Worm (Caenorhabditis elegans): ENCODE data around the gene Y62E10A.20.

DNA sequence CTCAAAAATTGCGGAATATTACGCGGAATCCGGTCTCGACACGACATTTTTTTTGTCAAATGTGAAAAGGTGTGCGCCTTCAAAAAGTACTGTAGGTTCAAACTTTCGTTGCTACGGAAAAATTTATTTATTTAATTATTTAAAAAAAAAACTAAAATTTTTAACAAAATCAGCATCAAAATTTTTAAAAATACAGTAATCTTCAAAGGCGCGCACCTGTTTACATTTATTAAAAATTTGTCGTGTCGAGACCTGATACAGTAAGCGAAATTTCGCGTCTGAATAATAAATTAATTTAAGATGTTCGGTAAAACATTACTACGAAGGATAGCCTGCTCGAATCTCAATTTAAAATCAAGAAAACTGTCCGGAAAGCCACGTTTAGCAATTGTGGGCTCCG lies 14.2 kb downstream of the Y62E10A.20 start, which contains the start of gene Y62E10A.6:
- TF ChIP-seq ZK546.5 (tag; optimal IDR thresholded peaks at IDR 0.05) (no peak), hlh-11 (tag; optimal IDR thresholded peaks at IDR 0.05) (no peak), attf-4 (tag; optimal IDR thresholded peaks at IDR 0.05) (no peak), nhr-77 (tag; optimal IDR thresholded peaks at IDR 0.05) (no peak), lin-39 (tag; optimal IDR thresholded peaks at IDR 0.05) (no peak), ces-1 (GFP tag; optimal IDR thresholded peaks at IDR 0.05) (no peak)

All from whole organism, L4 larva.